Fruit fly (Drosophila melanogaster) whole organism, embryonic: ENCODE results near the gene CG7298.

ENCODE experiments used
- Abd-B ChIP-seq: fragments of 200-800 bp; sonication (Bioruptor generic); optimal IDR thresholded peaks from 2 replicates; lab custom pipeline; 2018; ENCODE audit warnings: missing biosample characterization, mild to moderate bottlenecking, missing genetic modification characterization, moderate library complexity
- Aef1 ChIP-seq: fragments of 200-800 bp; sonication (Bioruptor generic); IDR thresholded peaks from 3 replicates; pipeline ENCODE4 v1.3.6; 2022; ENCODE audit warnings: missing biosample characterization, missing genetic modification characterization
- B-H1 ChIP-seq: fragments of 200-800 bp; sonication (Bioruptor generic); IDR thresholded peaks from 3 replicates; pipeline ENCODE4 v1.3.6; 2022; ENCODE audit warnings: missing biosample characterization, missing genetic modification characterization
- BtbVII ChIP-seq: fragments of 200-800 bp; sonication (Bioruptor generic); optimal IDR thresholded peaks from 3 replicates; lab custom pipeline; 2017; ENCODE audit warnings: missing biosample characterization, mild to moderate bottlenecking, missing genetic modification characterization
- CG10565 ChIP-seq: fragments of 200-800 bp; sonication (Bioruptor generic); optimal IDR thresholded peaks from 3 replicates; lab custom pipeline; 2016; ENCODE audit warnings: missing biosample characterization, mild to moderate bottlenecking, missing genetic modification characterization
- CG11398 ChIP-seq: fragments of 200-800 bp; sonication (Bioruptor generic); optimal IDR thresholded peaks from 2 replicates; lab custom pipeline; 2016; ENCODE audit warnings: missing biosample characterization, missing genetic modification characterization
- CG13894 ChIP-seq: fragments of 200-800 bp; sonication (Bioruptor generic); optimal IDR thresholded peaks from 3 replicates; lab custom pipeline; 2018; ENCODE audit warnings: missing biosample characterization, mild to moderate bottlenecking, missing genetic modification characterization, moderate library complexity
- CG14014 ChIP-seq: fragments of 200-800 bp; sonication (Bioruptor generic); IDR thresholded peaks from 2 replicates; pipeline ENCODE4 v1.3.6; 2022; ENCODE audit warnings: missing biosample characterization, missing genetic modification characterization
- CG1647 ChIP-seq: fragments of 200-800 bp; sonication (Bioruptor generic); optimal IDR thresholded peaks from 3 replicates; lab custom pipeline; 2016; ENCODE audit warnings: missing biosample characterization, missing genetic modification characterization
- CG18011 ChIP-seq: fragments of 200-800 bp; sonication (Bioruptor generic); optimal IDR thresholded peaks from 2 replicates; lab custom pipeline; 2017; ENCODE audit warnings: missing biosample characterization, missing genetic modification characterization, mild to moderate bottlenecking, moderate library complexity, missing genotype
- CG2202 ChIP-seq: fragments of 200-800 bp; sonication (Bioruptor generic); optimal IDR thresholded peaks from 2 replicates; lab custom pipeline; 2018; ENCODE audit warnings: missing biosample characterization, mild to moderate bottlenecking, missing genetic modification characterization
- CG34224 ChIP-seq: fragments of 200-800 bp; sonication (Bioruptor generic); IDR thresholded peaks from 3 replicates; pipeline ENCODE4 v1.3.6; 2022; ENCODE audit warnings: missing biosample characterization, missing genetic modification characterization; ENCODE audit not compliant: partially characterized antibody
- CG4360 ChIP-seq: fragments of 200-800 bp; sonication (Bioruptor generic); IDR thresholded peaks from 2 replicates; pipeline ENCODE4 v1.3.6; 2022; ENCODE audit warnings: missing biosample characterization, missing genetic modification characterization
- CG6791 ChIP-seq: fragments of 200-800 bp; sonication (Bioruptor generic); IDR thresholded peaks from 3 replicates; pipeline ENCODE4 v1.3.6; 2022; ENCODE audit warnings: missing biosample characterization, missing genetic modification characterization; ENCODE audit not compliant: partially characterized antibody
- CG7556 ChIP-seq: fragments of 200-800 bp; sonication (Bioruptor generic); optimal IDR thresholded peaks from 2 replicates; lab custom pipeline; 2017; ENCODE audit warnings: missing biosample characterization, mild to moderate bottlenecking, missing genetic modification characterization
- CG7928 ChIP-seq: fragments of 200-800 bp; sonication (Bioruptor generic); optimal IDR thresholded peaks from 2 replicates; lab custom pipeline; 2017; ENCODE audit warnings: missing biosample characterization, mild to moderate bottlenecking, missing genetic modification characterization
- CG8359 ChIP-seq: fragments of 200-800 bp; sonication (Bioruptor generic); optimal IDR thresholded peaks from 2 replicates; lab custom pipeline; 2017; ENCODE audit warnings: missing biosample characterization, mild to moderate bottlenecking, missing genetic modification characterization, borderline replicate concordance
- CG8944 ChIP-seq: fragments of 200-800 bp; sonication (Bioruptor generic); optimal IDR thresholded peaks from 3 replicates; lab custom pipeline; 2016; ENCODE audit warnings: missing biosample characterization, missing genetic modification characterization
- CG9932 ChIP-seq: fragments of 200-800 bp; sonication (Bioruptor generic); IDR thresholded peaks from 2 replicates; pipeline ENCODE4 v1.3.6; 2022; ENCODE audit warnings: missing biosample characterization, missing genetic modification characterization
- Drgx ChIP-seq: fragments of 200-800 bp; sonication (Bioruptor generic); IDR thresholded peaks from 2 replicates; pipeline ENCODE4 v1.3.6; 2022; ENCODE audit warnings: missing biosample characterization, missing genetic modification characterization
- GATAe ChIP-seq: fragments of 200-800 bp; sonication (Bioruptor generic); conservative IDR thresholded peaks from 2 replicates; pipeline ENCODE4 v1.3.6; 2022; ENCODE audit warnings: missing biosample characterization, missing genetic modification characterization
- HHEX ChIP-seq: fragments of 200-800 bp; sonication (Bioruptor generic); optimal IDR thresholded peaks from 3 replicates; lab custom pipeline; 2017; ENCODE audit warnings: missing biosample characterization, mild to moderate bottlenecking, missing genetic modification characterization, missing genetic modification reagents
- HLH54F ChIP-seq: fragments of 200-800 bp; sonication (Bioruptor generic); optimal IDR thresholded peaks from 3 replicates; lab custom pipeline; 2016; ENCODE audit warnings: missing biosample characterization, missing genetic modification characterization
- Hey ChIP-seq: fragments of 200-800 bp; sonication (Bioruptor generic); optimal IDR thresholded peaks from 3 replicates; lab custom pipeline; 2018; ENCODE audit warnings: missing biosample characterization, mild to moderate bottlenecking, missing genetic modification characterization
- HmgD ChIP-seq: fragments of 200-800 bp; sonication (Bioruptor generic); optimal IDR thresholded peaks from 3 replicates; lab custom pipeline; 2016; ENCODE audit warnings: missing biosample characterization, missing genetic modification characterization
- Oli ChIP-seq: fragments of 200-800 bp; sonication (Bioruptor generic); optimal IDR thresholded peaks from 2 replicates; lab custom pipeline; 2018; ENCODE audit warnings: missing biosample characterization, mild to moderate bottlenecking, missing genetic modification characterization, moderate library complexity
- Opbp ChIP-seq: fragments of 200-800 bp; sonication (Bioruptor generic); IDR thresholded peaks from 3 replicates; pipeline ENCODE4 v1.3.6; 2022; ENCODE audit warnings: missing biosample characterization, missing genetic modification characterization; ENCODE audit not compliant: partially characterized antibody
- Ptx1 ChIP-seq: fragments of 200-800 bp; sonication (Bioruptor generic); IDR thresholded peaks from 2 replicates; pipeline ENCODE4 v1.3.6; 2022; ENCODE audit warnings: missing biosample characterization, missing genetic modification characterization
- Six4 ChIP-seq: fragments of 200-800 bp; sonication (Bioruptor generic); optimal IDR thresholded peaks from 2 replicates; lab custom pipeline; 2016; ENCODE audit warnings: missing biosample characterization, missing genetic modification characterization
- Sox102F ChIP-seq: fragments of 200-800 bp; sonication (Bioruptor generic); optimal IDR thresholded peaks from 2 replicates; lab custom pipeline; 2018; ENCODE audit warnings: missing biosample characterization, mild to moderate bottlenecking, missing genetic modification characterization, moderate library complexity
- Sry-δ ChIP-seq: fragments of 200-800 bp; sonication (Bioruptor generic); optimal IDR thresholded peaks from 2 replicates; lab custom pipeline; 2016; ENCODE audit warnings: missing biosample characterization, missing genetic modification characterization
- Stat92E ChIP-seq, 3 experiments: fragments of >200 bp in 2 of 3; fragments of 200-800 bp in 1 of 3; sonication (Bioruptor generic) in 1 of 3; optimal IDR thresholded peaks; 2 replicates each; lab custom pipeline; 2017 to 2019; ENCODE audit warnings: missing biosample characterization in 3 of 3, missing genetic modification characterization in 3 of 3, mild to moderate bottlenecking in 1 of 3, moderate library complexity in 1 of 3
- TFAM ChIP-seq: fragments of 200-800 bp; sonication (Bioruptor generic); optimal IDR thresholded peaks from 2 replicates; lab custom pipeline; 2017; ENCODE audit warnings: missing biosample characterization, missing genetic modification characterization, inconsistent platforms
- ab ChIP-seq: fragments of 200-800 bp; sonication (Bioruptor generic); optimal IDR thresholded peaks from 2 replicates; lab custom pipeline; 2016; ENCODE audit warnings: missing biosample characterization, missing genetic modification characterization
- dimm ChIP-seq: fragments of 200-800 bp; sonication (Bioruptor generic); IDR thresholded peaks from 2 replicates; pipeline ENCODE4 v1.3.6; 2022; ENCODE audit warnings: missing biosample characterization, missing genetic modification characterization
- dmrt99B ChIP-seq: fragments of 200-800 bp; sonication (Bioruptor generic); optimal IDR thresholded peaks from 2 replicates; lab custom pipeline; 2018; ENCODE audit warnings: missing biosample characterization, mild to moderate bottlenecking, missing genetic modification characterization, moderate library complexity
- grn ChIP-seq: fragments of 200-800 bp; sonication (Bioruptor generic); optimal IDR thresholded peaks from 3 replicates; lab custom pipeline; 2017; ENCODE audit warnings: missing biosample characterization, missing genetic modification characterization
- ham ChIP-seq: fragments of 200-800 bp; sonication (Bioruptor generic); IDR thresholded peaks from 2 replicates; pipeline ENCODE4 v1.3.6; 2022; ENCODE audit warnings: missing biosample characterization, missing genetic modification characterization
- hb ChIP-seq: fragments of 200-800 bp; sonication (Bioruptor generic); IDR thresholded peaks from 3 replicates; pipeline ENCODE4 v1.3.6; 2022; ENCODE audit warnings: missing biosample characterization, missing genetic modification characterization; ENCODE audit not compliant: partially characterized antibody
- hth ChIP-seq: fragments of >200 bp; optimal IDR thresholded peaks from 2 replicates; lab custom pipeline; 2017; ENCODE audit warnings: inconsistent platforms
- lov ChIP-seq, 2 experiments: fragments of 200-800 bp in 1 of 2; fragments of >200 bp in 1 of 2; sonication (Bioruptor generic) in 1 of 2; IDR thresholded peaks in 1 of 2; optimal IDR thresholded peaks in 1 of 2; 2 replicates in 1 of 2; 3 replicates in 1 of 2; pipeline versions ENCODE4 v1.3.6 to Lab custom; 2017 to 2022; ENCODE audit warnings: missing biosample characterization in 1 of 2, missing genetic modification characterization in 1 of 2
- pho ChIP-seq: fragments of 200-800 bp; sonication (Bioruptor generic); optimal IDR thresholded peaks from 2 replicates; lab custom pipeline; 2016; ENCODE audit warnings: missing biosample characterization, missing genetic modification characterization
- pzg ChIP-seq: fragments of 200-800 bp; sonication (Bioruptor generic); optimal IDR thresholded peaks from 3 replicates; lab custom pipeline; 2018; ENCODE audit warnings: missing biosample characterization, mild to moderate bottlenecking, missing genetic modification characterization, moderate library complexity
- sc ChIP-seq, 3 experiments: fragments of >200 bp in 2 of 3; fragments of 200-800 bp in 1 of 3; sonication (Bioruptor generic) in 1 of 3; optimal IDR thresholded peaks; 2 replicates in 2 of 3; 3 replicates in 1 of 3; lab custom pipeline; 2017; ENCODE audit warnings: mild to moderate bottlenecking in 1 of 3, missing biosample characterization in 1 of 3, missing genetic modification characterization in 1 of 3, missing genetic modification reagents in 1 of 3
- slp2 ChIP-seq: fragments of 200-800 bp; sonication (Bioruptor generic); optimal IDR thresholded peaks from 2 replicates; lab custom pipeline; 2016; ENCODE audit warnings: missing biosample characterization, missing genetic modification characterization
- toy ChIP-seq: fragments of 200-800 bp; sonication (Bioruptor generic); IDR thresholded peaks from 2 replicates; pipeline ENCODE4 v1.3.6; 2022; ENCODE audit warnings: missing biosample characterization, missing genetic modification characterization
- trh ChIP-seq: fragments of 200-800 bp; sonication (Bioruptor generic); optimal IDR thresholded peaks from 2 replicates; lab custom pipeline; 2016; ENCODE audit warnings: missing biosample characterization, missing genetic modification characterization
- unc-4 ChIP-seq: fragments of 200-800 bp; sonication (Bioruptor generic); IDR thresholded peaks from 2 replicates; pipeline ENCODE4 v1.3.6; 2022; ENCODE audit warnings: missing biosample characterization, missing genetic modification characterization; ENCODE audit not compliant: partially characterized antibody

CG7298 gene

DNA sequence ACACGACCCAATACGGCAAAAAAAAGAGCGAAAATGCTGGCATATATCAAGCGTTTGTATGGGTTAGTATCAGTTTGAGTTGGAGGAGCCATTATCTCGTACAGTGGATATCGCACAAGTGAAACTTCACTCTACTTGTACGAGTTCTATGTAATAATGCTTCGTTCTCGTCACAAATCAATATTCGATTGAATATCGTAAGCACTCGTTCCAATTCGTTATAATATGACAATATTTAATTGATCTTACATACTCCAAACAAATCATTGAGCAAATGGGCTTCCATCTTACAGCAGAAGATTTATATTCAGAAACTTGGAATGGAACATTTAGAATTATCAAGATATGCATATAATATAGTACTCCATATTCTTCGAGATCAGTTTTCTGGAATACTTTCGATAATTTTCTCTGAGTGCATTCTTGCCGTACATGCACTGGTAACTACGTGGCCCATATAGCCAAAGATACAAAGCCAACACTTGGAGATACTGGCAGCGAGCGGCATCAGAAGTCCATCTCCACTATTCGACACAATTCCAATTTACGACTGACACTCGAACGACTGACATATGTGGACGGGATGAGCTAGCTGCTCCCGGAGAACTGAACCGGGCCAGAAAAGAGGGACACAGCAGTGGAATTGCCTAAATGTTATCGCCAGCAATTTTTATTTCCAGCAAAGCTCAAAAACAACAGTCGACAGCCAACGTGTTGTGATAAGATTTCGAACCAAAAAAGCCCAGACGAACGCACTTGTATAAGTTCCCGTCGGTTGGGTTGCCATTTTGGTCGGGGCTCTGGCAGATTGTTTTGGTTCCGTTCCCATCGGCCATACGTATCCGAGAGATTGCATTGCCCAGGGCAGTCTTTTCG, 10.4 kb downstream of the CG7298 start:
- TF ChIP-seq B-H1 (GFP tag; lab: Robert Waterston, UW), result no peak
- TF ChIP-seq CG4360 (GFP tag; lab: Robert Waterston, UW), result no peak
- no peak for TF ChIP-seq CG1647 (GFP tag; lab: Kevin White, UChicago)
- no peak for TF ChIP-seq grn (GFP tag; lab: Kevin White, UChicago)
- no peak for TF ChIP-seq unc-4
- no peak for TF ChIP-seq sc (optimal IDR thresholded peaks at IDR 0.05; lab: Kevin White, UChicago)
- no peak for TF ChIP-seq sc (GFP tag; optimal IDR thresholded peaks at IDR 0.05; lab: Kevin White, UChicago)
- TF ChIP-seq GATAe (GFP tag; lab: Robert Waterston, UW), result 0 out of 2 replicates have a peak, but pooled peaks have one; percentile 48
- TF ChIP-seq CG34224 (GFP tag; lab: Robert Waterston, UW), result no peak
- TF ChIP-seq Opbp (GFP tag; lab: Robert Waterston, UW), result no peak
- no peak for TF ChIP-seq Drgx
- TF ChIP-seq hth, result no peak
- TF ChIP-seq dimm (GFP tag; lab: Robert Waterston, UW), result no peak
- TF ChIP-seq CG18011 (GFP tag; lab: Kevin White, UChicago), result no peak
- no peak for TF ChIP-seq CG11398 (GFP tag; lab: Kevin White, UChicago)
- TF ChIP-seq ab (GFP tag; lab: Kevin White, UChicago), result no peak
- TF ChIP-seq HLH54F (GFP tag; lab: Kevin White, UChicago), result no peak
- no peak for TF ChIP-seq lov (optimal IDR thresholded peaks at IDR 0.05; lab: Kevin White, UChicago)
- no peak for TF ChIP-seq lov (GFP tag; IDR thresholded peaks at IDR 0.05; lab: Robert Waterston, UW)
- no peak for TF ChIP-seq CG8944 (GFP tag; lab: Kevin White, UChicago)
- TF ChIP-seq pzg (GFP tag; lab: Kevin White, UChicago), result no peak
- no peak for TF ChIP-seq Hey (tag; lab: Kevin White, UChicago)
- TF ChIP-seq CG10565 (GFP tag; lab: Kevin White, UChicago), result no peak
- no peak for TF ChIP-seq ham
- no peak for TF ChIP-seq HmgD (GFP tag; lab: Kevin White, UChicago)
- no peak for TF ChIP-seq CG6791 (GFP tag; lab: Robert Waterston, UW)
- no peak for TF ChIP-seq toy (GFP tag; lab: Robert Waterston, UW)
- no peak for TF ChIP-seq CG13894 (tag; lab: Kevin White, UChicago)
- TF ChIP-seq Aef1 (GFP tag; lab: Robert Waterston, UW), result no peak
- TF ChIP-seq hb (GFP tag; lab: Robert Waterston, UW), result no peak
- no peak for TF ChIP-seq HHEX (GFP tag; lab: Kevin White, UChicago)
- TF ChIP-seq Sry-δ (GFP tag; lab: Kevin White, UChicago), result no peak
- no peak for TF ChIP-seq CG7928 (GFP tag; lab: Kevin White, UChicago)
- no peak for TF ChIP-seq trh (GFP tag; lab: Kevin White, UChicago)
- TF ChIP-seq CG9932 (GFP tag; lab: Robert Waterston, UW), result peak; percentile 24; the same call in 1 of the 2 replicates
- no peak for TF ChIP-seq Sox102F
- TF ChIP-seq CG7556, result no peak
- no peak for TF ChIP-seq TFAM (GFP tag; lab: Kevin White, UChicago)
- TF ChIP-seq Stat92E (GFP tag; optimal IDR thresholded peaks at IDR 0.05; lab: Kevin White, UChicago), result peak in 1 of 3 experiments; percentile 46
- TF ChIP-seq Ptx1 (GFP tag; lab: Robert Waterston, UW), result 0 out of 2 replicates have a peak, but pooled peaks have one; percentile 15
- no peak for TF ChIP-seq Six4 (GFP tag; lab: Kevin White, UChicago)
- TF ChIP-seq Oli (tag; lab: Kevin White, UChicago), result no peak
- TF ChIP-seq CG14014 (GFP tag; lab: Robert Waterston, UW), result no peak
- no peak for TF ChIP-seq pho (GFP tag; lab: Kevin White, UChicago)
- no peak for TF ChIP-seq slp2 (GFP tag; lab: Kevin White, UChicago)
- no peak for TF ChIP-seq dmrt99B (tag; lab: Kevin White, UChicago)
- no peak for TF ChIP-seq Abd-B (GFP tag; lab: Kevin White, UChicago)
- no peak for TF ChIP-seq BtbVII (GFP tag; lab: Kevin White, UChicago)
- no peak for TF ChIP-seq CG8359
- TF ChIP-seq CG2202 (tag; lab: Kevin White, UChicago), result no peak
